Worm (Caenorhabditis elegans): ENCODE results near the gene F28A12.3.

Gene F28A12.3

ce11 chrV:8607353-8607850 is 33.8 kb downstream of the F28A12.3 start, which contains the start of gene smk-1 (continued):
- TF ChIP-seq nhr-20 (tag; optimal IDR thresholded peaks at IDR 0.05), result peak; percentile 42
- no peak for TF ChIP-seq vab-15 (tag; optimal IDR thresholded peaks at IDR 0.05)
- TF ChIP-seq lin-13 (GFP tag; optimal IDR thresholded peaks at IDR 0.05), result no peak
- no peak for TF ChIP-seq efl-3 (GFP tag; optimal IDR thresholded peaks at IDR 0.05)
- TF ChIP-seq blmp-1 (tag; optimal IDR thresholded peaks at IDR 0.05), result peak; percentile 85
- TF ChIP-seq lin-35 (GFP tag; optimal IDR thresholded peaks at IDR 0.05), result peak in 1 of 2 experiments; percentile 16
- TF ChIP-seq egl-27 (tag; optimal IDR thresholded peaks at IDR 0.05), result no peak
- no peak for TF ChIP-seq nhr-12 (tag; optimal IDR thresholded peaks at IDR 0.05)
- no peak for TF ChIP-seq mab-9 (GFP tag; IDR thresholded peaks at IDR 0.05)
- TF ChIP-seq rnt-1 (tag; optimal IDR thresholded peaks at IDR 0.05), result no peak
- TF ChIP-seq C16A3.4 (tag; optimal IDR thresholded peaks at IDR 0.05), result no peak
- peak; percentile 4 for TF ChIP-seq nhr-47 (tag; optimal IDR thresholded peaks at IDR 0.05)
- TF ChIP-seq F16B12.6 (tag; optimal IDR thresholded peaks at IDR 0.05), result no peak
- TF ChIP-seq egl-13 (tag; optimal IDR thresholded peaks at IDR 0.05), result no peak
- no peak for TF ChIP-seq lin-15B (tag; optimal IDR thresholded peaks at IDR 0.05)
- TF ChIP-seq xbp-1 (tag; optimal IDR thresholded peaks at IDR 0.05), result no peak
- no peak for TF ChIP-seq ztf-4 (tag; optimal IDR thresholded peaks at IDR 0.05)
- TF ChIP-seq hlh-4 (tag; optimal IDR thresholded peaks at IDR 0.05), result no peak
- TF ChIP-seq pax-3 (tag; optimal IDR thresholded peaks at IDR 0.05), result no peak
- no peak for TF ChIP-seq nhr-11 (tag; optimal IDR thresholded peaks at IDR 0.05)
- no peak for TF ChIP-seq C04F5.9 (tag; optimal IDR thresholded peaks at IDR 0.05)
- no peak for TF ChIP-seq unc-98 (GFP tag; IDR thresholded peaks at IDR 0.05)
- no peak for TF ChIP-seq fkh-8 (tag; optimal IDR thresholded peaks at IDR 0.05)
- no peak for TF ChIP-seq aly-2 (tag; optimal IDR thresholded peaks at IDR 0.05)
- no peak for TF ChIP-seq sox-4 (tag; optimal IDR thresholded peaks at IDR 0.05)
- peak in 3 of 6 experiments; percentile 9 to 79 (median 12) for TF ChIP-seq elt-3 (tag; optimal IDR thresholded peaks at IDR 0.05)
- TF ChIP-seq ets-5 (GFP tag; IDR thresholded peaks at IDR 0.05), result no peak
- no peak for TF ChIP-seq sup-37 (GFP tag; optimal IDR thresholded peaks at IDR 0.05)
- TF ChIP-seq hlh-17 (GFP tag; optimal IDR thresholded peaks at IDR 0.05; ENCODE audit: borderline replicate concordance), result no peak
- no peak for TF ChIP-seq sptf-1 (tag; optimal IDR thresholded peaks at IDR 0.05)
- no peak for TF ChIP-seq grh-1 (GFP tag; IDR thresholded peaks at IDR 0.05)
- no peak for TF ChIP-seq jun-1 (tag; optimal IDR thresholded peaks at IDR 0.05)
- TF ChIP-seq nhr-19 (GFP tag; conservative IDR thresholded peaks at IDR 0.05), result 0 out of 2 replicates have a peak, but pooled peaks have one; percentile 3
- no peak for TF ChIP-seq ceh-82 (tag; optimal IDR thresholded peaks at IDR 0.05)
- TF ChIP-seq isw-1 (GFP tag; IDR thresholded peaks at IDR 0.05), result no peak
- no peak for TF ChIP-seq snpc-4 (tag; optimal IDR thresholded peaks at IDR 0.05)
- TF ChIP-seq fos-1 (tag; optimal IDR thresholded peaks at IDR 0.05), result no peak
- TF ChIP-seq mef-2 (tag; optimal IDR thresholded peaks at IDR 0.05), result no peak
- TF ChIP-seq unc-62 (GFP tag; optimal IDR thresholded peaks at IDR 0.05), result no peak
- TF ChIP-seq nhr-84 (tag; optimal IDR thresholded peaks at IDR 0.05), result no peak
- TF ChIP-seq zag-1 (tag; optimal IDR thresholded peaks at IDR 0.05), result no peak
- no peak for TF ChIP-seq nhr-77 (tag; optimal IDR thresholded peaks at IDR 0.05)
- no peak for TF ChIP-seq ama-1 (optimal IDR thresholded peaks at IDR 0.05)
- TF ChIP-seq ceh-88 (GFP tag; IDR thresholded peaks at IDR 0.05), result no peak
- no peak for TF ChIP-seq ceh-90 (tag; optimal IDR thresholded peaks at IDR 0.05)
- TF ChIP-seq aha-1 (tag; optimal IDR thresholded peaks at IDR 0.05), result no peak
- TF ChIP-seq dsc-1 (tag; optimal IDR thresholded peaks at IDR 0.05), result no peak
- no peak for TF ChIP-seq unc-30 (tag; optimal IDR thresholded peaks at IDR 0.05)
- TF ChIP-seq fkh-10 (GFP tag; optimal IDR thresholded peaks at IDR 0.05), result no peak
- peak; percentile 67 for TF ChIP-seq lin-14 (GFP tag; optimal IDR thresholded peaks at IDR 0.05)
